Worm (Caenorhabditis elegans): ENCODE results near the gene F54D5.7.
A peak's percentile ranks its signal among the peaks of the same experiment; 100 is the strongest.

Gene F54D5.7

ce11 chrII:11545299-11545951, 1.9 kb upstream of the F54D5.7 start, which contains the start of gene dnj-13 (continued):
- TF ChIP-seq somi-1 (GFP tag; optimal IDR thresholded peaks at IDR 0.05): peak; percentile 90
- TF ChIP-seq lag-1 (GFP tag; IDR thresholded peaks at IDR 0.05): no peak
- TF ChIP-seq ceh-100 (GFP tag; IDR thresholded peaks at IDR 0.05): peak; percentile 93
- TF ChIP-seq egl-18 (GFP tag; IDR thresholded peaks at IDR 0.05): peak; percentile 92
- peak; percentile 75 for TF ChIP-seq lin-26 (GFP tag; IDR thresholded peaks at IDR 0.05)
- peak; percentile 100 for TF ChIP-seq hsf-1 (GFP tag; IDR thresholded peaks at IDR 0.05)
- TF ChIP-seq lin-40 (tag; optimal IDR thresholded peaks at IDR 0.05): peak; percentile 98
- no peak for TF ChIP-seq mxl-1 (tag; optimal IDR thresholded peaks at IDR 0.05)
- TF ChIP-seq hmg-1.2 (GFP tag; IDR thresholded peaks at IDR 0.05): peak; percentile 79
- TF ChIP-seq fkh-3 (tag; optimal IDR thresholded peaks at IDR 0.05): peak; percentile 76
- peak; percentile 92 for TF ChIP-seq cebp-2 (GFP tag; IDR thresholded peaks at IDR 0.05)
- TF ChIP-seq ekl-4 (GFP tag; IDR thresholded peaks at IDR 0.05): peak; percentile 98
- TF ChIP-seq rpc-1 (optimal IDR thresholded peaks at IDR 0.05): peak; percentile 79
- TF ChIP-seq rpc-1 (tag; optimal IDR thresholded peaks at IDR 0.05): no peak
- TF ChIP-seq B0035.1 (tag; optimal IDR thresholded peaks at IDR 0.05): peak; percentile 39
- peak; percentile 99 for TF ChIP-seq mcd-1 (GFP tag; IDR thresholded peaks at IDR 0.05)
- TF ChIP-seq tbx-9 (tag; optimal IDR thresholded peaks at IDR 0.05; ENCODE audit: borderline replicate concordance): peak; percentile 87
- peak; percentile 84 for TF ChIP-seq attf-6 (GFP tag; IDR thresholded peaks at IDR 0.05)
- no peak for TF ChIP-seq ccch-3 (GFP tag; optimal IDR thresholded peaks at IDR 0.05)
- no peak for TF ChIP-seq nhr-120 (GFP tag; IDR thresholded peaks at IDR 0.05)
- TF ChIP-seq ztf-28 (GFP tag; IDR thresholded peaks at IDR 0.05): peak; percentile 83; the same call in 1 of the 2 replicates
- peak; percentile 84 for TF ChIP-seq ztf-3 (GFP tag; optimal IDR thresholded peaks at IDR 0.05)
- TF ChIP-seq T26A5.8 (tag; optimal IDR thresholded peaks at IDR 0.05): peak; percentile 55
- TF ChIP-seq Y95B8A.8 (GFP tag; IDR thresholded peaks at IDR 0.05): peak; percentile 95
- peak; percentile 80 for TF ChIP-seq attf-3 (GFP tag; conservative IDR thresholded peaks at IDR 0.05)
- peak; percentile 89 for TF ChIP-seq egl-44 (GFP tag; IDR thresholded peaks at IDR 0.05)
- peak; percentile 14 for TF ChIP-seq hrde-1 (tag; optimal IDR thresholded peaks at IDR 0.05; ENCODE audit: borderline replicate concordance)
- TF ChIP-seq F39B2.1 (GFP tag; IDR thresholded peaks at IDR 0.05): peak; percentile 93
- TF ChIP-seq F49E8.2 (tag; optimal IDR thresholded peaks at IDR 0.05; ENCODE audit: insufficient read depth): peak; percentile 78
- peak; percentile 94 for TF ChIP-seq F10E7.11 (tag; optimal IDR thresholded peaks at IDR 0.05)
- TF ChIP-seq T07F8.4 (tag; optimal IDR thresholded peaks at IDR 0.05): no peak
- TF ChIP-seq egrh-3 (GFP tag; IDR thresholded peaks at IDR 0.05): peak; percentile 54
- TF ChIP-seq Y53F4B.3 (GFP tag; IDR thresholded peaks at IDR 0.05): peak; percentile 36; the same call in 1 of the 2 replicates
- peak; percentile 83 for TF ChIP-seq ceh-91 (GFP tag; IDR thresholded peaks at IDR 0.05)
- TF ChIP-seq ztf-22 (GFP tag; optimal IDR thresholded peaks at IDR 0.05): peak; percentile 88
- TF ChIP-seq ztf-18 (tag; optimal IDR thresholded peaks at IDR 0.05): peak; percentile 60
- peak; percentile 95 for TF ChIP-seq K12H6.12 (tag; optimal IDR thresholded peaks at IDR 0.05)
- peak; percentile 94 for TF ChIP-seq madf-3 (GFP tag; IDR thresholded peaks at IDR 0.05)
- TF ChIP-seq Y56A3A.18 (GFP tag; IDR thresholded peaks at IDR 0.05): peak; percentile 82
- peak; percentile 89 for TF ChIP-seq akir-1 (GFP tag; optimal IDR thresholded peaks at IDR 0.05)
- peak; percentile 98 for TF ChIP-seq chd-7 (tag; optimal IDR thresholded peaks at IDR 0.05)
- no peak for TF ChIP-seq bed-1 (GFP tag; IDR thresholded peaks at IDR 0.05)
- TF ChIP-seq lsy-27 (tag; optimal IDR thresholded peaks at IDR 0.05; ENCODE audit: borderline replicate concordance, insufficient read depth): no peak
- peak; percentile 45 for TF ChIP-seq nhr-80 (tag; optimal IDR thresholded peaks at IDR 0.05)
- peak; percentile 97 for TF ChIP-seq nfyb-1 (GFP tag; IDR thresholded peaks at IDR 0.05)
- TF ChIP-seq unc-130 (GFP tag; optimal IDR thresholded peaks at IDR 0.05): peak; percentile 35
- peak; percentile 84 for TF ChIP-seq hmg-20 (GFP tag; IDR thresholded peaks at IDR 0.05)
- TF ChIP-seq F55B11.4 (tag; optimal IDR thresholded peaks at IDR 0.05; ENCODE audit: borderline replicate concordance, insufficient read depth): no peak
